Fruit fly (Drosophila melanogaster) whole organism, prepupa: ENCODE measurements around the gene Vps52.

Experiments
- Blimp-1 ChIP-seq: fragments of 200-800 bp; sonication (Bioruptor generic); optimal IDR thresholded peaks from 3 replicates; lab custom pipeline; 2017; ENCODE audit warnings: missing biosample characterization, missing genetic modification characterization, mild to moderate bottlenecking, moderate library complexity, missing genetic modification reagents
- CG10631 ChIP-seq: fragments of 200-800 bp; sonication (Bioruptor generic); optimal IDR thresholded peaks from 2 replicates; lab custom pipeline; 2016; ENCODE audit warnings: missing biosample characterization, missing genetic modification characterization
- CG11294 ChIP-seq: fragments of 200-800 bp; sonication (Bioruptor generic); IDR thresholded peaks from 2 replicates; pipeline ENCODE4 v1.3.6; 2022; ENCODE audit warnings: missing biosample characterization, missing genetic modification characterization
- CG11762 ChIP-seq: fragments of 200-800 bp; sonication (Bioruptor generic); optimal IDR thresholded peaks from 3 replicates; lab custom pipeline; 2016; ENCODE audit warnings: missing biosample characterization, missing genetic modification characterization; ENCODE audit not compliant: insufficient read depth
- CG11902 ChIP-seq: fragments of 200-800 bp; sonication (Bioruptor generic); optimal IDR thresholded peaks from 3 replicates; lab custom pipeline; 2016; ENCODE audit warnings: missing biosample characterization, missing genetic modification characterization
- CG3032 ChIP-seq: fragments of 200-800 bp; optimal IDR thresholded peaks from 2 replicates; lab custom pipeline; 2019; ENCODE audit warnings: missing biosample characterization, mild to moderate bottlenecking, missing genetic modification characterization, moderate library complexity
- CG32006 ChIP-seq: fragments of 200-800 bp; sonication (Bioruptor generic); optimal IDR thresholded peaks from 3 replicates; lab custom pipeline; 2017; ENCODE audit warnings: missing biosample characterization, mild to moderate bottlenecking, missing genetic modification characterization
- CG3919 ChIP-seq: fragments of 200-800 bp; sonication (Bioruptor generic); optimal IDR thresholded peaks from 3 replicates; lab custom pipeline; 2016; ENCODE audit warnings: missing biosample characterization, missing genetic modification characterization
- CG4318 ChIP-seq: fragments of 200-800 bp; sonication (Bioruptor generic); optimal IDR thresholded peaks from 3 replicates; lab custom pipeline; 2017; ENCODE audit warnings: missing biosample characterization, mild to moderate bottlenecking, missing genetic modification characterization
- CG6163 ChIP-seq: fragments of 200-800 bp; sonication (Bioruptor generic); IDR thresholded peaks from 3 replicates; pipeline ENCODE4 v1.3.6; 2022; ENCODE audit warnings: missing biosample characterization, missing genetic modification characterization
- CG6276 ChIP-seq: fragments of 200-800 bp; sonication (Bioruptor generic); optimal IDR thresholded peaks from 2 replicates; lab custom pipeline; 2017; ENCODE audit warnings: missing biosample characterization, mild to moderate bottlenecking, missing genetic modification characterization
- CG6792 ChIP-seq: fragments of 200-800 bp; sonication (Bioruptor generic); optimal IDR thresholded peaks from 3 replicates; lab custom pipeline; 2016; ENCODE audit warnings: missing biosample characterization, missing genetic modification characterization
- CG6808 ChIP-seq: fragments of 200-800 bp; sonication (Bioruptor generic); optimal IDR thresholded peaks from 3 replicates; lab custom pipeline; 2017; ENCODE audit warnings: missing biosample characterization, missing genetic modification characterization, mild to moderate bottlenecking, moderate library complexity, missing genetic modification reagents
- CG6854 ChIP-seq: fragments of 200-800 bp; sonication (Bioruptor generic); optimal IDR thresholded peaks from 2 replicates; lab custom pipeline; 2017; ENCODE audit warnings: missing biosample characterization, mild to moderate bottlenecking, missing genetic modification characterization
- CG7368 ChIP-seq: fragments of 200-800 bp; sonication (Bioruptor generic); optimal IDR thresholded peaks from 3 replicates; lab custom pipeline; 2016; ENCODE audit warnings: missing biosample characterization, missing genetic modification characterization
- CG8119 ChIP-seq: fragments of 200-800 bp; sonication (Bioruptor generic); IDR thresholded peaks from 3 replicates; pipeline ENCODE4 v1.3.6; 2022; ENCODE audit warnings: missing biosample characterization, missing genetic modification characterization
- CG8319 ChIP-seq: fragments of 200-800 bp; sonication (Bioruptor generic); optimal IDR thresholded peaks from 3 replicates; lab custom pipeline; 2016; ENCODE audit warnings: missing biosample characterization, missing genetic modification characterization
- Eip78C ChIP-seq: fragments of 200-800 bp; sonication (Bioruptor generic); peaks from one replicate; lab custom pipeline; 2016; ENCODE audit warnings: missing biosample characterization, missing genetic modification characterization
- Ets21C ChIP-seq: fragments of 200-800 bp; sonication (Bioruptor generic); optimal IDR thresholded peaks from 3 replicates; lab custom pipeline; 2016; ENCODE audit warnings: missing biosample characterization, missing genetic modification characterization
- Ets96B ChIP-seq: fragments of 200-800 bp; optimal IDR thresholded peaks from 2 replicates; lab custom pipeline; 2019; ENCODE audit warnings: missing biosample characterization, mild to moderate bottlenecking, missing genetic modification characterization, moderate library complexity
- Gug ChIP-seq: fragments of 200-800 bp; sonication (Bioruptor generic); IDR thresholded peaks from 2 replicates; pipeline ENCODE4 v1.3.6; 2022; ENCODE audit warnings: missing biosample characterization, missing genetic modification characterization
- Hr38 ChIP-seq: sonication (Bioruptor generic); optimal IDR thresholded peaks from 2 replicates; lab custom pipeline; 2016; ENCODE audit warnings: missing biosample characterization, missing genetic modification characterization
- Lpt ChIP-seq: fragments of 200-800 bp; sonication (Bioruptor generic); optimal IDR thresholded peaks from 3 replicates; lab custom pipeline; 2016; ENCODE audit warnings: missing biosample characterization, missing genetic modification characterization
- Met ChIP-seq: fragments of 200-800 bp; sonication (Bioruptor generic); optimal IDR thresholded peaks from 3 replicates; lab custom pipeline; 2016; ENCODE audit warnings: missing biosample characterization, missing genetic modification characterization
- OdsH ChIP-seq: fragments of 200-800 bp; sonication (Bioruptor generic); optimal IDR thresholded peaks from 3 replicates; lab custom pipeline; 2016; ENCODE audit warnings: missing biosample characterization, missing genetic modification characterization
- Smox ChIP-seq: fragments of 200-800 bp; sonication (Bioruptor generic); optimal IDR thresholded peaks from 3 replicates; lab custom pipeline; 2016; ENCODE audit warnings: missing biosample characterization, missing genetic modification characterization
- Sox14 ChIP-seq: fragments of 200-800 bp; sonication (Bioruptor generic); optimal IDR thresholded peaks from 3 replicates; lab custom pipeline; 2016; ENCODE audit warnings: missing biosample characterization, missing genetic modification characterization
- Sox15 ChIP-seq: fragments of 200-800 bp; sonication (Bioruptor generic); optimal IDR thresholded peaks from 3 replicates; lab custom pipeline; 2016; ENCODE audit warnings: missing biosample characterization, missing genetic modification characterization
- cyc ChIP-seq: fragments of 200-800 bp; sonication (Bioruptor generic); optimal IDR thresholded peaks from 3 replicates; lab custom pipeline; 2016; ENCODE audit warnings: missing biosample characterization, missing genetic modification characterization
- dsx ChIP-seq: fragments of 200-800 bp; optimal IDR thresholded peaks from 3 replicates; lab custom pipeline; 2019; ENCODE audit warnings: missing biosample characterization, mild to moderate bottlenecking, missing genetic modification characterization, moderate library complexity; ENCODE audit not compliant: poor library complexity, severe bottlenecking
- eg ChIP-seq: fragments of 200-800 bp; sonication (Bioruptor generic); IDR thresholded peaks from 3 replicates; pipeline ENCODE4 v1.3.6; 2022; ENCODE audit warnings: missing biosample characterization, missing genetic modification characterization
- esn ChIP-seq: fragments of 200-800 bp; sonication (Bioruptor generic); optimal IDR thresholded peaks from 2 replicates; lab custom pipeline; 2016; ENCODE audit warnings: missing biosample characterization, mild to moderate bottlenecking, missing genetic modification characterization, moderate library complexity
- fd59A ChIP-seq: fragments of 200-800 bp; sonication (Bioruptor generic); optimal IDR thresholded peaks from 2 replicates; lab custom pipeline; 2017; ENCODE audit warnings: missing biosample characterization, mild to moderate bottlenecking, missing genetic modification characterization, missing genetic modification reagents
- fd85E ChIP-seq: fragments of 200-800 bp; sonication (Bioruptor generic); optimal IDR thresholded peaks from 3 replicates; lab custom pipeline; 2016; ENCODE audit warnings: missing biosample characterization, missing genetic modification characterization
- net ChIP-seq: fragments of 200-800 bp; sonication (Bioruptor generic); optimal IDR thresholded peaks from 3 replicates; lab custom pipeline; 2016; ENCODE audit warnings: missing biosample characterization, missing genetic modification characterization
- pdm3 ChIP-seq: fragments of 200-800 bp; sonication (Bioruptor generic); optimal IDR thresholded peaks from 3 replicates; lab custom pipeline; 2016; ENCODE audit warnings: missing biosample characterization, missing genetic modification characterization
- salr ChIP-seq, 2 experiments: fragments of 200-800 bp; sonication (Bioruptor generic); optimal IDR thresholded peaks; 3 replicates each; lab custom pipeline; 2016 to 2018; ENCODE audit warnings: missing biosample characterization in 2 of 2, missing genetic modification characterization in 2 of 2, mild to moderate bottlenecking in 1 of 2
- spab ChIP-seq: fragments of 200-800 bp; sonication (Bioruptor generic); optimal IDR thresholded peaks from 2 replicates; lab custom pipeline; 2017; ENCODE audit warnings: missing biosample characterization, mild to moderate bottlenecking, missing genetic modification characterization, missing genetic modification reagents
- ss ChIP-seq, 2 experiments: fragments of 200-800 bp; sonication (Bioruptor generic); optimal IDR thresholded peaks; 2 replicates in 1 of 2; 3 replicates in 1 of 2; lab custom pipeline; 2017 to 2018; ENCODE audit warnings: mild to moderate bottlenecking in 2 of 2, missing biosample characterization in 2 of 2, missing genetic modification characterization in 2 of 2, moderate library complexity in 1 of 2
- svp ChIP-seq: fragments of 200-800 bp; sonication (Bioruptor generic); peaks from one replicate; lab custom pipeline; 2016; ENCODE audit warnings: missing biosample characterization, missing genetic modification characterization
- topi ChIP-seq: fragments of 200-800 bp; sonication (Bioruptor generic); optimal IDR thresholded peaks from 3 replicates; lab custom pipeline; 2016; ENCODE audit warnings: missing biosample characterization, missing genetic modification characterization

Vps52 gene

DNA sequence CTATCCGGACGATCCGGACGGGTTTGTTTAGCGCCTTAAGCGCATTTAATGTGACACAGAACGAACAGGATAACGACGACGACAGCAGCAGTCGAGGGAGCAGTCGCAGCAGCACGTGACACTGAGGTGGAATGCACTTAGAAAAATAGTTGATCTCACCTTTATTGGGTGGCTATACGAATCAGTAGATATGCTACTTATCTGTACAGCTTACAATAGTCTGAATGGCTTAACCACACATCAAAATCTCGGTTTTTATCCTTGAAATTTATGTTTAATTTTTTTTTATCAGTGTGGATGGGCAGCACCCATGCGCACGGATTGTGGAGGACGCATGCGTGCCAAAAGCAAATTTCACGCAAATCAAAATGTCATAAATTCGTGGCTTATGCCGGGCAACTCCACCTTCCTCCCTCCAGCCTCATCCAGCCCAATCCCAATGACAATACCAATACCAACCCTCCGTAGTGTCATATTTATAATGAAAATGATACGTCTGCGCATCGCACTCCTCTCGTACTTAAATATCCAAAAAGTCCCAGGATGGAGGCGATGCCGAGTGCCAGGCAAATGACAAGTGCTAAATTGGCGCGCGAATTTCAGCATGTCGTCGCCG lies 15.8 kb downstream of the Vps52 start (continued):
- TF ChIP-seq dsx (GFP tag; lab: Kevin White, UChicago) (peak; percentile 4), Lpt (no peak), salr (GFP tag; optimal IDR thresholded peaks at IDR 0.05; lab: Kevin White, UChicago) (no peak), CG32006 (GFP tag; lab: Kevin White, UChicago) (no peak), fd59A (GFP tag; lab: Kevin White, UChicago) (peak; percentile 16), Blimp-1 (no peak), CG6792 (GFP tag; lab: Kevin White, UChicago) (no peak), Sox14 (GFP tag; lab: Kevin White, UChicago) (no peak), Smox (GFP tag; lab: Kevin White, UChicago) (peak; percentile 12), CG3032 (no peak), net (GFP tag; lab: Kevin White, UChicago) (no peak), cyc (GFP tag; lab: Kevin White, UChicago) (peak; percentile 11), Hr38 (GFP tag; lab: Kevin White, UChicago) (no peak), esn (peak; percentile 20), svp (GFP tag; lab: Kevin White, UChicago) (peak; percentile 78), OdsH (GFP tag; lab: Kevin White, UChicago) (no peak), CG6808 (GFP tag; lab: Kevin White, UChicago) (peak; percentile 25)
- TF ChIP-seq, all 60 proteins: peak for 16

dm6 chr2L:5507082-5507481 lies 16.6 kb downstream of the Vps52 start:
- peak; percentile 50 for TF ChIP-seq CG3032
- no peak for TF ChIP-seq fd59A (GFP tag; lab: Kevin White, UChicago)
- TF ChIP-seq CG8319 (GFP tag; lab: Kevin White, UChicago): no peak
- no peak for TF ChIP-seq CG8119 (GFP tag; lab: Robert Waterston, UW)
- peak; percentile 3 for TF ChIP-seq Met (GFP tag; lab: Kevin White, UChicago)
- TF ChIP-seq CG6276 (GFP tag; lab: Kevin White, UChicago): no peak
- no peak for TF ChIP-seq CG6163 (GFP tag; lab: Robert Waterston, UW)
- peak; percentile 38 for TF ChIP-seq Eip78C
- no peak for TF ChIP-seq Sox14 (GFP tag; lab: Kevin White, UChicago)
- TF ChIP-seq svp (GFP tag; lab: Kevin White, UChicago): peak; percentile 35
- TF ChIP-seq Ets96B (tag; lab: Kevin White, UChicago): peak; percentile 35
- TF ChIP-seq CG11902 (GFP tag; lab: Kevin White, UChicago): no peak
- TF ChIP-seq CG10631 (GFP tag; lab: Kevin White, UChicago): no peak
- no peak for TF ChIP-seq CG11294 (GFP tag; lab: Robert Waterston, UW)
- TF ChIP-seq fd85E: no peak
- TF ChIP-seq Lpt: no peak
- no peak for TF ChIP-seq Sox15
- TF ChIP-seq esn: no peak
- no peak for TF ChIP-seq CG7368
- TF ChIP-seq CG3919 (GFP tag; lab: Kevin White, UChicago): no peak
- no peak for TF ChIP-seq Ets21C (GFP tag; lab: Kevin White, UChicago)
- TF ChIP-seq ss (GFP tag; optimal IDR thresholded peaks at IDR 0.05; lab: Kevin White, UChicago): peak in 1 of 2 experiments; percentile 9
- no peak for TF ChIP-seq eg (GFP tag; lab: Robert Waterston, UW)
- TF ChIP-seq Gug (GFP tag; lab: Robert Waterston, UW): no peak
- no peak for TF ChIP-seq pdm3
- TF ChIP-seq spab: peak; percentile 16
- no peak for TF ChIP-seq CG6854 (GFP tag; lab: Kevin White, UChicago)
- TF ChIP-seq CG4318 (GFP tag; lab: Kevin White, UChicago): no peak
- TF ChIP-seq CG11762: no peak
- peak; percentile 9 for TF ChIP-seq dsx (GFP tag; lab: Kevin White, UChicago)
- TF ChIP-seq topi (GFP tag; lab: Kevin White, UChicago): no peak
